Worm (Caenorhabditis elegans): ENCODE results near the gene K01D12.9.

DNA sequence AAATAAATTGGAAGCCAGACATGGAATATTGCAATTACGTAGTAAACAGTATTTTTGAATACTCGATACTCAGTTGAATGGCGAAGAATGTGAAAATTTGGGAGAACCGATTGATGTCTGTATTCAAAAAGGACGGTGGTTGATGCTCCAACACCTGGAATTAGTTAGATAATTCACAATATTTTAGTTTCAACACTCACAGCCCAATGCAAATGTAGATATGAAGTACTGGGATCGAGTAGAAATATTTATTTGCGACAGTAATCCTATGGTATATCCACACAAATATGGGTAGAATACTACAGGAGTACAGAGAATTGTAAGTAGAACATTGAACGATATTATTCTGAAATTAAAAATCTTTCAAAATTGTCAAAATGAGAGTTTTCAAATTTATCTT is 28.7 kb upstream of the K01D12.9 start:
- TF ChIP-seq vab-15 (tag; optimal IDR thresholded peaks at IDR 0.05) (no peak), nhr-28 (tag; optimal IDR thresholded peaks at IDR 0.05) (no peak), nhr-77 (tag; optimal IDR thresholded peaks at IDR 0.05) (no peak), nhr-84 (tag; optimal IDR thresholded peaks at IDR 0.05) (no peak), blmp-1 (tag; optimal IDR thresholded peaks at IDR 0.05) (no peak), nhr-11 (tag; optimal IDR thresholded peaks at IDR 0.05) (no peak), unc-98 (GFP tag; IDR thresholded peaks at IDR 0.05) (no peak), skn-1 (tag; optimal IDR thresholded peaks at IDR 0.05) (no peak), unc-86 (tag; optimal IDR thresholded peaks at IDR 0.05) (no peak), nhr-237 (tag; optimal IDR thresholded peaks at IDR 0.05) (no peak), ets-5 (GFP tag; IDR thresholded peaks at IDR 0.05) (no peak), fkh-8 (tag; optimal IDR thresholded peaks at IDR 0.05) (no peak), zag-1 (tag; optimal IDR thresholded peaks at IDR 0.05) (no peak), fos-1 (tag; optimal IDR thresholded peaks at IDR 0.05) (no peak)
